Fruit fly (Drosophila melanogaster): ENCODE results near the gene CG5860.
"Not testable (repeated sequence)": the region's sequence is repeated elsewhere in the genome, so short reads cannot be mapped to it uniquely, and the experiment has no call there.

CG5860 gene

dm6 chr3R:17456676-17457075 is 47.3 kb downstream of the CG5860 start, which contains the start of gene CG14330:
Gene CG14330 (minus strand): TSS chr3R:17456776.
- not testable (repeated sequence) for TF ChIP-seq CG43689 (GFP tag; IDR thresholded peaks at IDR 0.05); CG18011 (GFP tag; optimal IDR thresholded peaks at IDR 0.05); jumu (GFP tag; optimal IDR thresholded peaks at IDR 0.05)

Measured in whole organism, embryonic.